Fruit fly (Drosophila melanogaster): Measurements from ENCODE around the gene Zw10.

Zw10 gene

dm6 chrX:2646022-2646761, 42.2 kb downstream of the Zw10 start (continued):
- TF ChIP-seq TFAM (GFP tag; optimal IDR thresholded peaks at IDR 0.05) (peak; percentile 86), gsb-n (tag; optimal IDR thresholded peaks at IDR 0.05) (peak; percentile 96), NfI (GFP tag; optimal IDR thresholded peaks at IDR 0.05) (peak; percentile 97), D19B (GFP tag; optimal IDR thresholded peaks at IDR 0.05) (peak; percentile 90), CG15269 (tag; optimal IDR thresholded peaks at IDR 0.05) (peak; percentile 98), CG4617 (GFP tag; optimal IDR thresholded peaks at IDR 0.05; ENCODE audit: borderline replicate concordance) (peak; percentile 88), seq (GFP tag; IDR thresholded peaks at IDR 0.05) (peak; percentile 97), Dad (GFP tag; optimal IDR thresholded peaks at IDR 0.05) (peak; percentile 96), br (optimal IDR thresholded peaks at IDR 0.05) (no peak), Dbx (GFP tag; IDR thresholded peaks at IDR 0.05) (peak; percentile 96), pb (GFP tag; optimal IDR thresholded peaks at IDR 0.05) (peak; percentile 94), bbx (GFP tag; IDR thresholded peaks at IDR 0.05; ENCODE audit: partially characterized antibody) (peak; percentile 59; the same call in 1 of the 2 replicates), tin (GFP tag; optimal IDR thresholded peaks at IDR 0.05) (peak; percentile 94), dati (GFP tag; IDR thresholded peaks at IDR 0.05) (peak; percentile 85), CG8478 (optimal IDR thresholded peaks at IDR 0.05) (no peak), CG32532 (GFP tag; IDR thresholded peaks at IDR 0.05) (peak; percentile 97), en (GFP tag; optimal IDR thresholded peaks at IDR 0.05) (peak; percentile 92), CG1602 (GFP tag; optimal IDR thresholded peaks at IDR 0.05) (peak; percentile 95), CG2202 (tag; optimal IDR thresholded peaks at IDR 0.05) (peak; percentile 93), ase (GFP tag; IDR thresholded peaks at IDR 0.05) (peak; percentile 92), CG8765 (GFP tag; IDR thresholded peaks at IDR 0.05) (peak; percentile 73; the same call in 1 of the 2 replicates), Spps (tag; optimal IDR thresholded peaks at IDR 0.05) (peak; percentile 86), CG17186 (GFP tag; optimal IDR thresholded peaks at IDR 0.05) (peak; percentile 84), CG31388 (GFP tag; optimal IDR thresholded peaks at IDR 0.05) (peak; percentile 75), gro (GFP tag; optimal IDR thresholded peaks at IDR 0.05) (peak; percentile 97), Poxn (GFP tag; IDR thresholded peaks at IDR 0.05) (peak; percentile 88), CG15011 (GFP tag; optimal IDR thresholded peaks at IDR 0.05) (peak; percentile 94), row (GFP tag; IDR thresholded peaks at IDR 0.05) (peak; percentile 99), kay (GFP tag; optimal IDR thresholded peaks at IDR 0.05) (peak; percentile 94), Stat92E (GFP tag; optimal IDR thresholded peaks at IDR 0.05) (peak in 1 of 3 experiments; percentile 93), CG1792 (GFP tag; optimal IDR thresholded peaks at IDR 0.05) (peak; percentile 92), CG43689 (GFP tag; IDR thresholded peaks at IDR 0.05) (peak; percentile 89), CG18619 (GFP tag; optimal IDR thresholded peaks at IDR 0.05) (peak; percentile 98), Opbp (GFP tag; IDR thresholded peaks at IDR 0.05; ENCODE audit: partially characterized antibody) (peak; percentile 44; the same call in 1 of the 3 replicates), CG18262 (tag; optimal IDR thresholded peaks at IDR 0.05) (peak; percentile 97), slbo (GFP tag; IDR thresholded peaks at IDR 0.05) (peak; percentile 96), ab (GFP tag; optimal IDR thresholded peaks at IDR 0.05) (peak; percentile 95), sens (GFP tag) (peak; percentile 99), jing (GFP tag; optimal IDR thresholded peaks at IDR 0.05) (peak; percentile 97), CoRest (tag; optimal IDR thresholded peaks at IDR 0.05) (peak; percentile 98), gcm2 (GFP tag; optimal IDR thresholded peaks at IDR 0.05) (peak; percentile 92), CG4360 (GFP tag; IDR thresholded peaks at IDR 0.05) (peak; percentile 90), CG7357 (GFP tag; IDR thresholded peaks at IDR 0.05) (peak; percentile 90), CG17361 (GFP tag; IDR thresholded peaks at IDR 0.05) (peak; percentile 97), lilli (GFP tag; optimal IDR thresholded peaks at IDR 0.05) (peak; percentile 98), CG11723 (GFP tag; optimal IDR thresholded peaks at IDR 0.05) (peak; percentile 96), unpg (GFP tag; optimal IDR thresholded peaks at IDR 0.05) (peak; percentile 98), CG32772 (GFP tag; IDR thresholded peaks at IDR 0.05) (peak; percentile 95), CG1647 (GFP tag; optimal IDR thresholded peaks at IDR 0.05) (peak; percentile 93), CG12155 (GFP tag; optimal IDR thresholded peaks at IDR 0.05) (peak; percentile 95)
